Worm (Caenorhabditis elegans) whole organism, L3 larva: ENCODE data around the gene slc-9B.2.
A peak's percentile ranks its signal among the peaks of the same experiment; 100 is the strongest.
"Not testable (repeated sequence)": the region's sequence is repeated elsewhere in the genome, so short reads cannot be mapped to it uniquely, and the experiment has no call there.

ENCODE experiments used
- R02D3.7 ChIP-seq: fragments of 150-350 bp; optimal IDR thresholded peaks from 2 replicates; lab custom pipeline; 2014; ENCODE audit warnings: missing biosample characterization, missing genetic modification characterization
- ZK546.5 ChIP-seq: sonication (generic microtip); optimal IDR thresholded peaks from 2 replicates; lab custom pipeline; 2017; ENCODE audit warnings: missing biosample characterization, missing genetic modification characterization
- aly-2 ChIP-seq: fragments of 150-350 bp; optimal IDR thresholded peaks from 2 replicates; lab custom pipeline; 2014; ENCODE audit warnings: missing biosample characterization, missing genetic modification characterization
- ceh-16 ChIP-seq: sonication (generic microtip); optimal IDR thresholded peaks from 2 replicates; lab custom pipeline; 2017; ENCODE audit warnings: missing biosample characterization, missing genetic modification characterization
- ceh-82 ChIP-seq: fragments of 150-350 bp; optimal IDR thresholded peaks from 2 replicates; lab custom pipeline; 2014; ENCODE audit warnings: missing biosample characterization, missing genetic modification characterization
- elt-2 ChIP-seq: sonication (generic microtip); optimal IDR thresholded peaks from 2 replicates; lab custom pipeline; 2016; ENCODE audit warnings: missing genetic modification reagents, mild to moderate bottlenecking, missing genetic modification characterization, missing compliant biosample characterization
- elt-3 ChIP-seq, 3 experiments: fragments of 150-350 bp in 1 of 3; sonication (generic microtip) in 2 of 3; optimal IDR thresholded peaks; 2 replicates in 2 of 3; 4 replicates in 1 of 3; lab custom pipeline; 2014 to 2017; ENCODE audit warnings: missing biosample characterization in 3 of 3, missing genetic modification characterization in 3 of 3
- fos-1 ChIP-seq: fragments of 150-350 bp; optimal IDR thresholded peaks from 2 replicates; lab custom pipeline; 2014; ENCODE audit warnings: missing biosample characterization, missing genetic modification characterization
- hmg-11 ChIP-seq: sonication (generic microtip); optimal IDR thresholded peaks from 2 replicates; lab custom pipeline; 2016; ENCODE audit warnings: missing genetic modification characterization, missing compliant biosample characterization
- lin-15B ChIP-seq: fragments of 150-350 bp; optimal IDR thresholded peaks from 2 replicates; lab custom pipeline; 2014; ENCODE audit warnings: missing biosample characterization, missing genetic modification characterization
- nfya-1 ChIP-seq: sonication (generic microtip); optimal IDR thresholded peaks from 2 replicates; lab custom pipeline; 2017; ENCODE audit warnings: missing genetic modification characterization, mild to moderate bottlenecking, missing compliant biosample characterization, antibody characterized with exemption, moderate library complexity; ENCODE audit not compliant: insufficient read depth
- nhr-11 ChIP-seq: fragments of 150-350 bp; optimal IDR thresholded peaks from 2 replicates; lab custom pipeline; 2014; ENCODE audit warnings: missing biosample characterization, missing genetic modification characterization
- nhr-237 ChIP-seq: fragments of 150-350 bp; optimal IDR thresholded peaks from 2 replicates; lab custom pipeline; 2014; ENCODE audit warnings: missing biosample characterization, missing genetic modification characterization
- nhr-25 ChIP-seq: sonication (generic microtip); optimal IDR thresholded peaks from 2 replicates; lab custom pipeline; 2017; ENCODE audit warnings: missing biosample characterization, missing genetic modification characterization
- pha-4 ChIP-seq: fragments of 150-350 bp; optimal IDR thresholded peaks from 2 replicates; lab custom pipeline; 2014; ENCODE audit warnings: missing biosample characterization, missing genetic modification reagents, missing genetic modification characterization
- pqm-1 ChIP-seq: fragments of 150-350 bp; optimal IDR thresholded peaks from 2 replicates; lab custom pipeline; 2017; ENCODE audit warnings: missing biosample characterization, missing genetic modification characterization, inconsistent platforms
- snpc-4 ChIP-seq: fragments of 150-350 bp; optimal IDR thresholded peaks from 2 replicates; lab custom pipeline; 2014; ENCODE audit warnings: missing biosample characterization, missing genetic modification characterization
- tbx-2 ChIP-seq: sonication (generic microtip); optimal IDR thresholded peaks from 2 replicates; lab custom pipeline; 2016; ENCODE audit warnings: mild to moderate bottlenecking, missing genetic modification characterization, missing compliant biosample characterization
- unc-39 ChIP-seq: sonication (generic microtip); optimal IDR thresholded peaks from 4 replicates; lab custom pipeline; 2017; ENCODE audit warnings: missing biosample characterization, missing genetic modification characterization
- unc-62 ChIP-seq: fragments of 150-350 bp; sonication (generic microtip); optimal IDR thresholded peaks from 4 replicates; lab custom pipeline; 2014; ENCODE audit warnings: missing biosample characterization, missing genetic modification reagents, missing genetic modification characterization
- ztf-4 ChIP-seq: fragments of 150-350 bp; optimal IDR thresholded peaks from 2 replicates; lab custom pipeline; 2014; ENCODE audit warnings: missing biosample characterization, missing genetic modification characterization

Gene slc-9B.2

ce11 chrV:16383729-16384128 is 44.9 kb downstream of the slc-9B.2 start, which contains the start of gene F13A7.7:
TSS of gene F13A7.7 (minus strand) at chrV:16383829.
- TF ChIP-seq nhr-25; nfya-1 (tag; lab: Kevin White, UChicago); pha-4: not testable (repeated sequence)

- TF ChIP-seq tbx-2 (tag; lab: Kevin White, UChicago) (no peak), ceh-16 (no peak), nfya-1 (tag; lab: Kevin White, UChicago) (no peak), ceh-82 (tag; lab: Kevin White, UChicago) (no peak), nhr-237 (tag; lab: Kevin White, UChicago) (no peak), pha-4 (no peak), hmg-11 (tag; lab: Kevin White, UChicago) (no peak)
These were observed 49.4 kb downstream of the slc-9B.2 start, which contains the start of gene sri-65 for ce11 chrV:16388268-16388667. TSS of gene sri-65 (minus strand) at chrV:16388368.

DNA sequence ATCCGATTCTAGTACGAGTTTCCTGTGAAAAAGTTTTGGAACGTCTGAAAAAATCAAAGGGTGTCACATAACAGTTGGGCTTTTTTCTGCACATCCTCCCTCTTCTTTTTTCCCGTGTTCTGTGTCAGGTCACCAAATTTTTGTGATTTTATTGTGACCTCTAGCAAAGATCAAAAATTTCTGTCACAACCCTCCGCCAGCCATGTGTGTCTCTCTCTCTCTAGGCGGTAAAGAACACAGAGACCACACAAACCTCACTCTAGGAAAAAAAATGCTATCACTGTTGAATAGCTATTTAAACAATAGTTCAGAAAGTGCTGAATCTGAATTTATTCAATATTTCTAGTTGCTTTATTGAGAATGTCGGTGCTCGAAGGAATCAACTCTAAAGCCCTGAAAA is 51.8 kb downstream of the slc-9B.2 start, which contains the start of gene gst-44:
TSS of gene gst-44 (plus strand) at position 237 of the 400 bp plus-strand sequence.
- TF ChIP-seq pqm-1 (tag; lab: Kevin White, UChicago): peak; percentile 30
- TF ChIP-seq R02D3.7 (tag; lab: Kevin White, UChicago): no peak
- TF ChIP-seq aly-2 (tag; lab: Kevin White, UChicago): no peak
- no peak for TF ChIP-seq ZK546.5 (tag; lab: Kevin White, UChicago)
- no peak for TF ChIP-seq snpc-4 (tag; lab: Kevin White, UChicago)
- no peak for TF ChIP-seq hmg-11 (tag; lab: Kevin White, UChicago)
- no peak for TF ChIP-seq elt-3 (tag; optimal IDR thresholded peaks at IDR 0.05; lab: Kevin White, UChicago)
- TF ChIP-seq nhr-11: no peak
- TF ChIP-seq elt-2 (tag; lab: Kevin White, UChicago): peak; percentile 39
- TF ChIP-seq fos-1 (tag; lab: Kevin White, UChicago): no peak
- no peak for TF ChIP-seq unc-62 (GFP tag; lab: Kevin White, UChicago)
- no peak for TF ChIP-seq unc-39 (tag; lab: Kevin White, UChicago)
- TF ChIP-seq lin-15B: no peak
- TF ChIP-seq ceh-16: no peak
- no peak for TF ChIP-seq ztf-4 (tag; lab: Kevin White, UChicago)
- TF ChIP-seq, all 47 proteins: peak for 2
